Worm (Caenorhabditis elegans) whole organism, young adult: ENCODE measurements around the gene sodh-2.
A peak's percentile ranks its signal among the peaks of the same experiment; 100 is the strongest.

Source experiments
- B0261.1 ChIP-seq: sonication (generic microtip); optimal IDR thresholded peaks from 2 replicates; lab custom pipeline; 2016; ENCODE audit warnings: mild to moderate bottlenecking, missing genetic modification characterization, moderate library complexity, missing compliant biosample characterization
- F10E7.11 ChIP-seq: sonication (generic microtip); optimal IDR thresholded peaks from 2 replicates; lab custom pipeline; 2017; ENCODE audit warnings: mild to moderate bottlenecking, missing genetic modification characterization, moderate library complexity, missing compliant biosample characterization
- F33H1.4 ChIP-seq: fragments of 200-800 bp; sonication (Bioruptor generic); IDR thresholded peaks from 2 replicates; pipeline ENCODE4 v1.3.6; 2022; ENCODE audit warnings: missing genetic modification reagents, missing genetic modification characterization, missing compliant biosample characterization
- F49E8.2 ChIP-seq: sonication (generic microtip); optimal IDR thresholded peaks from 3 replicates; lab custom pipeline; 2017; ENCODE audit warnings: missing genetic modification characterization, mild to moderate bottlenecking, missing compliant biosample characterization, antibody characterized with exemption, moderate library complexity; ENCODE audit not compliant: insufficient read depth
- F57A8.1 ChIP-seq: fragments of 200-800 bp; sonication (Bioruptor generic); optimal IDR thresholded peaks from 2 replicates; lab custom pipeline; 2018; ENCODE audit warnings: mild to moderate bottlenecking, missing genetic modification characterization, moderate library complexity, missing compliant biosample characterization
- K12H6.12 ChIP-seq: fragments of 200-800 bp; sonication (Bioruptor generic); optimal IDR thresholded peaks from 2 replicates; lab custom pipeline; 2018; ENCODE audit warnings: mild to moderate bottlenecking, missing genetic modification characterization, missing compliant biosample characterization
- T07F8.4 ChIP-seq: sonication (generic microtip); optimal IDR thresholded peaks from 2 replicates; lab custom pipeline; 2016; ENCODE audit warnings: mild to moderate bottlenecking, missing genetic modification characterization, moderate library complexity, missing compliant biosample characterization
- Y53G8AR.9 ChIP-seq: fragments of 200-800 bp; sonication (Bioruptor generic); conservative IDR thresholded peaks from 2 replicates; pipeline ENCODE4 v1.3.6; 2022; ENCODE audit warnings: missing genetic modification reagents, missing genetic modification characterization, missing compliant biosample characterization
- akir-1 ChIP-seq: fragments of 200-800 bp; sonication (Bioruptor generic); optimal IDR thresholded peaks from 2 replicates; lab custom pipeline; 2018; ENCODE audit warnings: mild to moderate bottlenecking, missing genetic modification characterization, moderate library complexity, missing compliant biosample characterization
- ama-1 ChIP-seq, 3 experiments: fragments of 150-350 bp in 1 of 3; sonication (generic microtip) in 2 of 3; optimal IDR thresholded peaks; 2 replicates each; lab custom pipeline; 2014 to 2018; ENCODE audit warnings: missing biosample characterization in 2 of 3, missing genetic modification characterization in 2 of 3, missing genetic modification reagents in 2 of 3
- aptf-2 ChIP-seq: fragments of 200-800 bp; sonication (Bioruptor generic); conservative IDR thresholded peaks from 2 replicates; pipeline ENCODE4 v1.3.6; 2022; ENCODE audit warnings: missing genetic modification reagents, missing genetic modification characterization, missing compliant biosample characterization
- atf-7 ChIP-seq: sonication (generic microtip); optimal IDR thresholded peaks from 2 replicates; lab custom pipeline; 2017; ENCODE audit warnings: mild to moderate bottlenecking, missing genetic modification characterization, missing compliant biosample characterization
- athp-1 ChIP-seq: sonication (generic microtip); optimal IDR thresholded peaks from 2 replicates; lab custom pipeline; 2017; ENCODE audit warnings: mild to moderate bottlenecking, missing genetic modification characterization, missing compliant biosample characterization
- attf-3 ChIP-seq: fragments of 200-800 bp; sonication (Bioruptor generic); conservative IDR thresholded peaks from 2 replicates; pipeline ENCODE4 v1.3.6; 2022; ENCODE audit warnings: missing genetic modification reagents, missing genetic modification characterization, missing compliant biosample characterization
- cebp-1 ChIP-seq, 2 experiments: fragments of 200-800 bp in 1 of 2; sonication (Bioruptor generic) in 1 of 2; sonication (generic microtip) in 1 of 2; IDR thresholded peaks in 1 of 2; optimal IDR thresholded peaks in 1 of 2; 2 replicates each; pipeline versions ENCODE4 v1.3.6 to Lab custom; 2017 to 2022; ENCODE audit warnings: missing compliant biosample characterization in 2 of 2, missing genetic modification characterization in 2 of 2, mild to moderate bottlenecking in 1 of 2, missing genetic modification reagents in 1 of 2, moderate library complexity in 1 of 2
- cebp-2 ChIP-seq: fragments of 200-800 bp; sonication (Bioruptor generic); IDR thresholded peaks from 2 replicates; pipeline ENCODE4 v1.3.6; 2022; ENCODE audit warnings: missing genetic modification characterization, missing compliant biosample characterization
- ceh-58 ChIP-seq: fragments of 200-800 bp; sonication (Bioruptor generic); IDR thresholded peaks from 2 replicates; pipeline ENCODE4 v1.3.6; 2022; ENCODE audit warnings: missing genetic modification characterization, missing compliant biosample characterization
- chd-7 ChIP-seq: sonication (generic microtip); optimal IDR thresholded peaks from 2 replicates; lab custom pipeline; 2016; ENCODE audit warnings: mild to moderate bottlenecking, missing genetic modification characterization, moderate library complexity, missing compliant biosample characterization
- dpl-1 ChIP-seq: fragments of 150-350 bp; optimal IDR thresholded peaks from 2 replicates; lab custom pipeline; 2014; ENCODE audit warnings: missing biosample characterization, missing genetic modification reagents, missing genetic modification characterization
- efl-1 ChIP-seq: fragments of 150-350 bp; optimal IDR thresholded peaks from 2 replicates; lab custom pipeline; 2014; ENCODE audit warnings: missing biosample characterization, missing genetic modification reagents, missing genetic modification characterization
- ets-4 ChIP-seq: fragments of 200-800 bp; sonication (Bioruptor generic); optimal IDR thresholded peaks from 2 replicates; lab custom pipeline; 2018; ENCODE audit warnings: mild to moderate bottlenecking, missing genetic modification characterization, missing compliant biosample characterization
- hlh-26 ChIP-seq: fragments of 200-800 bp; sonication (Bioruptor generic); conservative IDR thresholded peaks from 2 replicates; pipeline ENCODE4 v1.3.6; 2022; ENCODE audit warnings: missing genetic modification reagents, missing genetic modification characterization, missing compliant biosample characterization
- hsf-1 ChIP-seq: fragments of 200-800 bp; sonication (Bioruptor generic); IDR thresholded peaks from 2 replicates; pipeline ENCODE4 v1.3.6; 2022; ENCODE audit warnings: missing genetic modification reagents, missing genetic modification characterization, missing compliant biosample characterization
- lin-26 ChIP-seq: fragments of 200-800 bp; sonication (Bioruptor generic); IDR thresholded peaks from 2 replicates; pipeline ENCODE4 v1.3.6; 2022; ENCODE audit warnings: missing genetic modification reagents, missing genetic modification characterization, missing compliant biosample characterization
- lin-40 ChIP-seq: sonication (generic microtip); optimal IDR thresholded peaks from 2 replicates; lab custom pipeline; 2016; ENCODE audit warnings: missing genetic modification characterization, mild to moderate bottlenecking, missing compliant biosample characterization, missing genotype, missing genetic modification reagents
- madf-6 ChIP-seq: fragments of 200-800 bp; sonication (Bioruptor generic); IDR thresholded peaks from 2 replicates; pipeline ENCODE4 v1.3.6; 2022; ENCODE audit warnings: missing genetic modification reagents, missing genetic modification characterization, missing compliant biosample characterization
- madf-8 ChIP-seq: fragments of 200-800 bp; sonication (Bioruptor generic); conservative IDR thresholded peaks from 2 replicates; pipeline ENCODE4 v1.3.6; 2022; ENCODE audit warnings: missing genetic modification reagents, missing genetic modification characterization, missing compliant biosample characterization
- mes-4 ChIP-seq: sonication (generic microtip); optimal IDR thresholded peaks from 2 replicates; lab custom pipeline; 2016; ENCODE audit warnings: missing genotype, missing genetic modification characterization, missing compliant biosample characterization
- mxl-1 ChIP-seq: sonication (generic microtip); optimal IDR thresholded peaks from 2 replicates; lab custom pipeline; 2016; ENCODE audit warnings: missing genetic modification characterization, missing compliant biosample characterization
- nfya-1 ChIP-seq: sonication (generic microtip); optimal IDR thresholded peaks from 2 replicates; lab custom pipeline; 2017; ENCODE audit warnings: antibody characterized with exemption, missing compliant biosample characterization, missing genetic modification characterization, borderline replicate concordance; ENCODE audit not compliant: insufficient read depth
- nfya-2 ChIP-seq: fragments of 200-800 bp; sonication (Bioruptor generic); IDR thresholded peaks from 2 replicates; pipeline ENCODE4 v1.3.6; 2022; ENCODE audit warnings: missing genetic modification reagents, missing genetic modification characterization, missing compliant biosample characterization
- nfyb-1 ChIP-seq: fragments of 200-800 bp; sonication (Bioruptor generic); IDR thresholded peaks from 2 replicates; pipeline ENCODE4 v1.3.6; 2022; ENCODE audit warnings: missing genetic modification reagents, missing genetic modification characterization, missing compliant biosample characterization
- pbrm-1 ChIP-seq: fragments of 200-800 bp; sonication (Bioruptor generic); IDR thresholded peaks from 2 replicates; pipeline ENCODE4 v1.3.6; 2022; ENCODE audit warnings: missing genetic modification reagents, missing genetic modification characterization, missing compliant biosample characterization
- rcor-1 ChIP-seq: fragments of 200-800 bp; sonication (Bioruptor generic); IDR thresholded peaks from 2 replicates; pipeline ENCODE4 v1.3.6; 2022; ENCODE audit warnings: missing genetic modification reagents, missing genetic modification characterization, missing compliant biosample characterization
- snpc-1.3 ChIP-seq: sonication (generic microtip); optimal IDR thresholded peaks from 2 replicates; lab custom pipeline; 2017; ENCODE audit warnings: missing genetic modification characterization, mild to moderate bottlenecking, missing compliant biosample characterization, antibody characterized with exemption, moderate library complexity, missing genotype, missing genetic modification reagents; ENCODE audit not compliant: insufficient read depth
- tbp1 ChIP-seq: fragments of 200-800 bp; sonication (Bioruptor generic); optimal IDR thresholded peaks from 2 replicates; lab custom pipeline; 2018; ENCODE audit warnings: mild to moderate bottlenecking, missing genetic modification characterization, missing compliant biosample characterization
- unc-130 ChIP-seq: sonication (generic microtip); optimal IDR thresholded peaks from 2 replicates; lab custom pipeline; 2016; ENCODE audit warnings: missing genetic modification reagents, missing genetic modification characterization, missing compliant biosample characterization
- xnd-1 ChIP-seq: sonication (generic microtip); optimal IDR thresholded peaks from 2 replicates; lab custom pipeline; 2016; ENCODE audit warnings: missing genotype, missing genetic modification reagents, missing genetic modification characterization, missing compliant biosample characterization
- zfh-2 ChIP-seq: fragments of 200-800 bp; sonication (Bioruptor generic); conservative IDR thresholded peaks from 2 replicates; pipeline ENCODE4 v1.3.6; 2022; ENCODE audit warnings: missing genetic modification reagents, missing genetic modification characterization, missing compliant biosample characterization
- ztf-25 ChIP-seq: fragments of 200-800 bp; sonication (Bioruptor generic); IDR thresholded peaks from 2 replicates; pipeline ENCODE4 v1.3.6; 2022; ENCODE audit warnings: missing genetic modification reagents, missing genetic modification characterization, missing compliant biosample characterization
- ztf-3 ChIP-seq: fragments of 200-800 bp; sonication (Bioruptor generic); optimal IDR thresholded peaks from 2 replicates; lab custom pipeline; 2018; ENCODE audit warnings: mild to moderate bottlenecking, missing genetic modification characterization, missing compliant biosample characterization
- ztf-6 ChIP-seq: fragments of 200-800 bp; sonication (Bioruptor generic); IDR thresholded peaks from 2 replicates; pipeline ENCODE4 v1.3.6; 2022; ENCODE audit warnings: missing genetic modification reagents, missing genetic modification characterization, missing compliant biosample characterization

Gene sodh-2

DNA sequence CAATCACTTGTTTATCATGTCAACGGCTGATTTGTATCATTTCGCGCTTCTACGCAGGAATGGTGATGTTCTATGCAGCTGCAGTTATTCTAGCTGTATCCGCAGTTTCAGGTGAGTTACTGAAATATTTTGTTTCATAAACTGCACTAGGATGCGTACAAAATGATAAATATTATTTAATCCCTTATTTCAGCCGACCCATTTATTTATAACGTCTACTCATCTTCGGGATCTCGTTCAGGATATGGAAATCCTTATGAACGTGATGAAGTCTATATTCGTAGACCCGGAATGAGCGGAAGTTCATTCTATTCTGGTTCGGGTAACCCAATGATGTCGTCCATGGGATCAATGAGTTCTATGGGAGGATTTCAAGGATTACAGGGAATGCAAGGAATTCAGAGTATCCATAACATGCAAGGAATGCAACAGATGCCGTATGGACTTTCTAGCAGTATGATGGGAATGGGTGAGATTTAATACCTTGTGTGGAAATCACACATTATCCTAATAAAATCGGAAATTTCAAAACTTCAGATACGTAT, 38.1 kb upstream of the sodh-2 start, which contains the start of gene F58H1.2:
F58H1.2 (plus strand) TSS at position 51 of the 545 bp plus-strand sequence.
- TF ChIP-seq athp-1 (tag; lab: Kevin White, UChicago): no peak
- TF ChIP-seq snpc-1.3 (tag; lab: Kevin White, UChicago): no peak
- no peak for TF ChIP-seq pbrm-1 (GFP tag; lab: Robert Waterston, UW)
- no peak for TF ChIP-seq akir-1 (GFP tag; lab: Kevin White, UChicago)
- TF ChIP-seq mes-4 (tag; lab: Kevin White, UChicago): no peak
- TF ChIP-seq cebp-1 (GFP tag; IDR thresholded peaks at IDR 0.05; lab: Robert Waterston, UW): no peak
- TF ChIP-seq cebp-1 (tag; optimal IDR thresholded peaks at IDR 0.05; lab: Kevin White, UChicago): no peak
- no peak for TF ChIP-seq lin-26 (GFP tag; lab: Robert Waterston, UW)
- no peak for TF ChIP-seq rcor-1 (GFP tag; lab: Robert Waterston, UW)
- TF ChIP-seq chd-7 (tag; lab: Kevin White, UChicago): no peak
- TF ChIP-seq ztf-3 (GFP tag; lab: Kevin White, UChicago): no peak
- TF ChIP-seq T07F8.4 (tag; lab: Kevin White, UChicago): no peak
- TF ChIP-seq K12H6.12: no peak
- no peak for TF ChIP-seq madf-6 (GFP tag; lab: Robert Waterston, UW)
- no peak for TF ChIP-seq aptf-2
- no peak for TF ChIP-seq ets-4 (GFP tag; lab: Kevin White, UChicago)
- no peak for TF ChIP-seq ceh-58 (GFP tag; lab: Robert Waterston, UW)
- TF ChIP-seq, all 124 proteins: peak for 0

DNA sequence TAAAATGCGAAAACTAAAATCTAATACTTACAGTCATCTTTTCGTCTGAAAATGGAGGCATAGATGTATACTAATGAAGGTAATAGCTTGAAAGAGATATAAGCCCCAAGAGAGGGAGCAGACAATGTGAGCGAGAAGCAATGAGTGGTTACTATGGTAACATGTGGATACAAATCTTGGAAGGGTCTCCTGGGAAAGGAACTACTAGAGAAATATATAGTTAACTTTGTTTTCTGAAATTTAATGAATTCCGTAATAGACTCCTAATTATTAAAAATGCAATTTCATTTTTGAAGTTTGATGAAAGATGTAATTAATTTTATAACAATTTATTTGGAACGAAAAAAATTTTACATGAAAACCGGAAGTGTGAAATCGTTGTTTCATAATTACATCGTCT, 36.3 kb upstream of the sodh-2 start, which contains the start of gene osm-6:
osm-6 (minus strand) TSS at position 101 of the 400 bp plus-strand sequence.
- TF ChIP-seq nfya-1 (tag; lab: Kevin White, UChicago) (no peak), nfya-2 (GFP tag; lab: Robert Waterston, UW) (no peak), ztf-6 (GFP tag; lab: Robert Waterston, UW) (no peak), tbp1 (GFP tag; lab: Kevin White, UChicago) (no peak), hlh-26 (GFP tag; lab: Robert Waterston, UW) (no peak), mxl-1 (tag; lab: Kevin White, UChicago) (no peak), nfyb-1 (GFP tag; lab: Robert Waterston, UW) (no peak), Y53G8AR.9 (GFP tag; lab: Robert Waterston, UW) (no peak), F49E8.2 (tag; lab: Kevin White, UChicago) (no peak), F10E7.11 (no peak), attf-3 (GFP tag; lab: Robert Waterston, UW) (no peak), ama-1 (optimal IDR thresholded peaks at IDR 0.05; lab: Kevin White, UChicago) (no peak), ama-1 (GFP tag; optimal IDR thresholded peaks at IDR 0.05; lab: Kevin White, UChicago) (no peak), unc-130 (GFP tag; lab: Kevin White, UChicago) (no peak), B0261.1 (tag; lab: Kevin White, UChicago) (no peak), cebp-2 (no peak)
- TF ChIP-seq, all 124 proteins: peak for 0

DNA sequence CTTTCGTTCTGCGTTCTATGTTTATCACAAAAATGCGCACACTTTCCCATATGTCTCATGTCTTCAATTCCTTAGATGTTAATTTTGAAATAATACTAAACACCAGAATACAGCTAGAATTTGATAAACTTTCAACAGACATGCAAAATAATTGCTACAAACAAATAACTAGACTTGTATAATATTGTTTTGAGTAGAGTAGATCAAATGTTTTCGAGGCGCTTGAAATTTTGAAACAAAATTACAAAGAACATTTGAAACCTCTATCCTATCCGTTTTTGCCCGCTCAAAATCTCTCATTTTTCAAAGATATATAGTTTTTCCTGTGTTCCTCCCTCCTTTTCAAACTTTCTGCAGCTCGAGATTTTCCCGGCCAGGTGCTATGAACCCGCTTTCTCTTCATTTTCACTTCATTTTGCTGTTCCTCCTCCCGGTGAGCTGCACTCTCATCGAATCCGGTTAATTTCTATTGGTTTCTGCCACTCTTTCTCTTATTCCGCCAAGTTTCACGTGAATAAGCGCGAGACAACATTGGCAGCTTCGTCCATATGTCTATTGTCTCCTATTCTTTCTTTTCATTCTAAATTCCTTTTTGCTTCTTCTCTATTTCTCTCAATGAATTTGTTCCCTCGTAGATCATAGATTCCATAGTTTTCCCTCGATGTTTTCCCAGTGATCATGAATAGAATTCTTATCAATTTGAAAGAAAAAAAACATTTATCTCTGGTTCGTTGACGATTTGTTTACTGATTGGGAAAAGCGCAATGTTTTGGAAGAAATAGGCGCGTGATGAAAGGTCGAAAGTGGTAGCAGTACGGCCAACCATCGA, 30.9 kb upstream of the sodh-2 start:
- TF ChIP-seq lin-40 (peak; percentile 1), madf-8 (GFP tag; lab: Robert Waterston, UW) (peak; percentile 81), madf-6 (GFP tag; lab: Robert Waterston, UW) (peak; percentile 93), atf-7 (tag; lab: Kevin White, UChicago) (peak; percentile 3), ama-1 (optimal IDR thresholded peaks at IDR 0.05; lab: Kevin White, UChicago) (no peak), ama-1 (GFP tag; optimal IDR thresholded peaks at IDR 0.05; lab: Kevin White, UChicago) (no peak), hsf-1 (0 out of 2 replicates have a peak, but pooled peaks have one; percentile 30), F57A8.1 (GFP tag; lab: Kevin White, UChicago) (no peak), efl-1 (GFP tag; lab: Kevin White, UChicago) (peak; percentile 52), xnd-1 (peak; percentile 79), zfh-2 (GFP tag; lab: Robert Waterston, UW) (peak; percentile 48; the same call in 1 of the 2 replicates), chd-7 (tag; lab: Kevin White, UChicago) (peak; percentile 43), F33H1.4 (GFP tag; lab: Robert Waterston, UW) (0 out of 2 replicates have a peak, but pooled peaks have one; percentile 21), dpl-1 (peak; percentile 8), ztf-25 (0 out of 2 replicates have a peak, but pooled peaks have one; percentile 27), nfyb-1 (GFP tag; lab: Robert Waterston, UW) (no peak)
